Worm (Caenorhabditis elegans) whole organism, late embryonic: ENCODE results near the gene R13A1.3.

Experiments used
- ahr-1 ChIP-seq: sonication (generic microtip); optimal IDR thresholded peaks from 2 replicates; lab custom pipeline; 2016; ENCODE audit warnings: missing genetic modification characterization, missing compliant biosample characterization
- npax-4 ChIP-seq: sonication (generic microtip); optimal IDR thresholded peaks from 2 replicates; lab custom pipeline; 2016; ENCODE audit warnings: missing genetic modification characterization, missing compliant biosample characterization
- pha-4 ChIP-seq: fragments of 150-350 bp; optimal IDR thresholded peaks from 2 replicates; lab custom pipeline; 2018; ENCODE audit warnings: missing biosample characterization, missing genetic modification reagents, missing genetic modification characterization
- pqm-1 ChIP-seq: sonication (generic microtip); optimal IDR thresholded peaks from 2 replicates; lab custom pipeline; 2016; ENCODE audit warnings: missing genetic modification characterization, missing compliant biosample characterization
- sox-2 ChIP-seq: fragments of 200-800 bp; sonication (Bioruptor generic); IDR thresholded peaks from 2 replicates; pipeline ENCODE4 v1.3.6; 2022; ENCODE audit warnings: missing genetic modification reagents, missing genetic modification characterization, missing compliant biosample characterization
- sox-4 ChIP-seq: sonication (generic microtip); optimal IDR thresholded peaks from 2 replicates; lab custom pipeline; 2017; ENCODE audit warnings: mild to moderate bottlenecking, missing genetic modification characterization, inconsistent platforms, missing compliant biosample characterization

- TF ChIP-seq ahr-1 (no peak), pqm-1 (tag; lab: Kevin White, UChicago) (no peak), pha-4 (tag; lab: Kevin White, UChicago) (no peak), npax-4 (tag; lab: Kevin White, UChicago) (no peak), sox-4 (tag; lab: Kevin White, UChicago) (no peak), sox-2 (GFP tag; lab: Robert Waterston, UW) (no peak)
Measured at ce11 chrIV:7237668-7238214, 33.9 kb downstream of the R13A1.3 start, which contains the start of gene elo-3.
